Worm (Caenorhabditis elegans) whole organism, L4 larva: ENCODE measurements around the gene spv-1.

Experiments
- D1046.2 ChIP-seq: fragments of 200-800 bp; sonication (Bioruptor generic); IDR thresholded peaks from 2 replicates; pipeline ENCODE4 v1.3.6; 2022; ENCODE audit warnings: missing genetic modification characterization, missing compliant biosample characterization
- F10B5.3 ChIP-seq: sonication (generic microtip); optimal IDR thresholded peaks from 2 replicates; lab custom pipeline; 2016; ENCODE audit warnings: mild to moderate bottlenecking, missing genetic modification characterization, missing compliant biosample characterization
- F49E8.2 ChIP-seq: sonication (generic microtip); optimal IDR thresholded peaks from 2 replicates; lab custom pipeline; 2016; ENCODE audit warnings: missing compliant biosample characterization, mild to moderate bottlenecking, missing genetic modification characterization, borderline replicate concordance
- R02D3.7 ChIP-seq: fragments of 150-350 bp; sonication (generic microtip); optimal IDR thresholded peaks from 3 replicates; lab custom pipeline; 2014; ENCODE audit warnings: missing biosample characterization, missing genetic modification characterization
- T20F7.1 ChIP-seq: fragments of 200-800 bp; sonication (Bioruptor generic); optimal IDR thresholded peaks from 2 replicates; lab custom pipeline; 2018; ENCODE audit warnings: mild to moderate bottlenecking, missing genetic modification characterization, missing compliant biosample characterization
- Y105C5A.15 ChIP-seq: fragments of 200-800 bp; sonication (Bioruptor generic); IDR thresholded peaks from 2 replicates; pipeline ENCODE4 v1.3.6; 2022; ENCODE audit warnings: missing genetic modification characterization, missing compliant biosample characterization
- Y48G9A.11 ChIP-seq: fragments of 200-800 bp; sonication (Bioruptor generic); IDR thresholded peaks from 2 replicates; pipeline ENCODE4 v1.3.6; 2022; ENCODE audit warnings: missing genetic modification reagents, missing genetic modification characterization, missing compliant biosample characterization
- Y75B8A.6 ChIP-seq: fragments of 200-800 bp; sonication (Bioruptor generic); IDR thresholded peaks from 2 replicates; pipeline ENCODE4 v1.3.6; 2022; ENCODE audit warnings: missing genetic modification reagents, missing genetic modification characterization, missing compliant biosample characterization
- ZK337.2 ChIP-seq: fragments of 200-800 bp; sonication (Bioruptor generic); IDR thresholded peaks from 2 replicates; pipeline ENCODE4 v1.3.6; 2022; ENCODE audit warnings: missing genetic modification reagents, missing genetic modification characterization, missing compliant biosample characterization
- aha-1 ChIP-seq: fragments of 150-350 bp; peaks from one replicate; lab custom pipeline; 2014; ENCODE audit warnings: missing biosample characterization, missing genetic modification characterization
- arid-1 ChIP-seq: fragments of 200-800 bp; sonication (Bioruptor generic); conservative IDR thresholded peaks from 2 replicates; pipeline ENCODE4 v1.3.6; 2022; ENCODE audit warnings: missing genetic modification reagents, missing genetic modification characterization, missing compliant biosample characterization
- ceh-28 ChIP-seq: fragments of 150-350 bp; optimal IDR thresholded peaks from 2 replicates; lab custom pipeline; 2014; ENCODE audit warnings: missing biosample characterization, missing genetic modification reagents, missing genetic modification characterization
- ceh-82 ChIP-seq: sonication (generic microtip); optimal IDR thresholded peaks from 2 replicates; lab custom pipeline; 2017; ENCODE audit warnings: missing biosample characterization, missing genetic modification characterization
- daf-12 ChIP-seq: fragments of 150-350 bp; optimal IDR thresholded peaks from 2 replicates; lab custom pipeline; 2014; ENCODE audit warnings: missing biosample characterization, missing genetic modification reagents, missing genetic modification characterization
- daf-19 ChIP-seq: fragments of 200-800 bp; sonication (Bioruptor generic); conservative IDR thresholded peaks from 2 replicates; pipeline ENCODE4 v1.3.6; 2022; ENCODE audit warnings: missing genetic modification characterization, missing compliant biosample characterization
- daf-8 ChIP-seq: fragments of 200-800 bp; sonication (Bioruptor generic); IDR thresholded peaks from 2 replicates; pipeline ENCODE4 v1.3.6; 2022; ENCODE audit warnings: missing genetic modification characterization, missing compliant biosample characterization
- dmd-6 ChIP-seq: fragments of 200-800 bp; sonication (Bioruptor generic); IDR thresholded peaks from 2 replicates; pipeline ENCODE4 v1.3.6; 2022; ENCODE audit warnings: missing genetic modification reagents, missing genetic modification characterization, missing compliant biosample characterization
- duxl-1 ChIP-seq: sonication (generic microtip); optimal IDR thresholded peaks from 2 replicates; lab custom pipeline; 2016; ENCODE audit warnings: mild to moderate bottlenecking, missing genetic modification characterization, moderate library complexity, missing compliant biosample characterization; ENCODE audit not compliant: poor library complexity
- egl-43 ChIP-seq: fragments of 200-800 bp; sonication (Bioruptor generic); IDR thresholded peaks from 2 replicates; pipeline ENCODE4 v1.3.6; 2022; ENCODE audit warnings: missing genetic modification reagents, missing genetic modification characterization, missing compliant biosample characterization
- fkh-10 ChIP-seq: fragments of 150-350 bp; optimal IDR thresholded peaks from 2 replicates; lab custom pipeline; 2014; ENCODE audit warnings: missing biosample characterization, missing genetic modification reagents, missing genetic modification characterization
- gei-8 ChIP-seq: fragments of 200-800 bp; sonication (Bioruptor generic); optimal IDR thresholded peaks from 2 replicates; lab custom pipeline; 2018; ENCODE audit warnings: mild to moderate bottlenecking, missing genetic modification characterization, missing compliant biosample characterization
- lin-13 ChIP-seq: fragments of 150-350 bp; optimal IDR thresholded peaks from 2 replicates; lab custom pipeline; 2014; ENCODE audit warnings: missing biosample characterization, missing genetic modification reagents, missing genetic modification characterization
- lin-15B ChIP-seq: fragments of 150-350 bp; sonication (generic microtip); optimal IDR thresholded peaks from 3 replicates; lab custom pipeline; 2014; ENCODE audit warnings: missing biosample characterization, missing genetic modification characterization
- lin-29 ChIP-seq: fragments of 200-800 bp; sonication (Bioruptor generic); IDR thresholded peaks from 2 replicates; pipeline ENCODE4 v1.3.6; 2022; ENCODE audit warnings: missing genetic modification reagents, missing genetic modification characterization, missing compliant biosample characterization
- madf-5 ChIP-seq, 2 experiments: fragments of 200-800 bp; sonication (Bioruptor generic); IDR thresholded peaks; 2 replicates each; pipeline ENCODE4 v1.3.6; 2022; ENCODE audit warnings: missing compliant biosample characterization in 2 of 2, missing genetic modification characterization in 2 of 2
- madf-9 ChIP-seq: fragments of 200-800 bp; sonication (Bioruptor generic); conservative IDR thresholded peaks from 2 replicates; pipeline ENCODE4 v1.3.6; 2022; ENCODE audit warnings: missing genetic modification reagents, missing genetic modification characterization, missing compliant biosample characterization
- mdl-1 ChIP-seq, 2 experiments: fragments of 150-350 bp in 1 of 2; sonication (generic microtip) in 1 of 2; optimal IDR thresholded peaks; 2 replicates each; lab custom pipeline; 2014 to 2017; ENCODE audit warnings: missing biosample characterization in 2 of 2, missing genetic modification characterization in 2 of 2
- mxl-2 ChIP-seq: fragments of 200-800 bp; sonication (Bioruptor generic); conservative IDR thresholded peaks from 2 replicates; pipeline ENCODE4 v1.3.6; 2022; ENCODE audit warnings: missing genetic modification reagents, missing genetic modification characterization, missing compliant biosample characterization
- nhr-237 ChIP-seq: sonication (generic microtip); optimal IDR thresholded peaks from 2 replicates; lab custom pipeline; 2017; ENCODE audit warnings: missing biosample characterization, missing genetic modification characterization
- nhr-25 ChIP-seq: sonication (generic microtip); optimal IDR thresholded peaks from 2 replicates; lab custom pipeline; 2017; ENCODE audit warnings: missing genetic modification characterization, mild to moderate bottlenecking, missing compliant biosample characterization, antibody characterized with exemption, moderate library complexity, borderline replicate concordance; ENCODE audit not compliant: insufficient read depth
- nhr-77 ChIP-seq: fragments of 150-350 bp; optimal IDR thresholded peaks from 2 replicates; lab custom pipeline; 2014; ENCODE audit warnings: missing biosample characterization, missing genetic modification characterization
- pha-4 ChIP-seq, 2 experiments: fragments of 150-350 bp in 1 of 2; fragments of 200-800 bp in 1 of 2; sonication (Bioruptor generic) in 1 of 2; IDR thresholded peaks in 1 of 2; optimal IDR thresholded peaks in 1 of 2; 2 replicates each; pipeline versions ENCODE4 v1.3.6 to Lab custom; 2014 to 2022; ENCODE audit warnings: missing genetic modification characterization in 2 of 2, missing genetic modification reagents in 2 of 2, missing biosample characterization in 1 of 2, missing compliant biosample characterization in 1 of 2
- pqm-1 ChIP-seq: sonication (generic microtip); optimal IDR thresholded peaks from 2 replicates; lab custom pipeline; 2017; ENCODE audit warnings: missing biosample characterization, missing genetic modification characterization
- set-16 ChIP-seq: fragments of 200-800 bp; sonication (Bioruptor generic); IDR thresholded peaks from 2 replicates; pipeline ENCODE4 v1.3.6; 2022; ENCODE audit warnings: missing genetic modification reagents, missing genetic modification characterization, missing compliant biosample characterization
- snpc-4 ChIP-seq: fragments of 150-350 bp; optimal IDR thresholded peaks from 2 replicates; lab custom pipeline; 2014; ENCODE audit warnings: missing biosample characterization, missing genetic modification characterization
- tag-97 ChIP-seq: fragments of 200-800 bp; sonication (Bioruptor generic); IDR thresholded peaks from 2 replicates; pipeline ENCODE4 v1.3.6; 2022; ENCODE audit warnings: missing genetic modification characterization, missing compliant biosample characterization
- unc-62 ChIP-seq, 3 experiments: fragments of 150-350 bp in 1 of 3; sonication (generic microtip); optimal IDR thresholded peaks in 2 of 3; peaks in 1 of 3; 1 replicate in 1 of 3; 2 replicates in 2 of 3; lab custom pipeline; 2014 to 2017; ENCODE audit warnings: missing biosample characterization in 3 of 3, missing genetic modification characterization in 3 of 3, missing genetic modification reagents in 3 of 3, missing genotype in 1 of 3
- vab-7 ChIP-seq: fragments of 200-800 bp; sonication (Bioruptor generic); IDR thresholded peaks from 2 replicates; pipeline ENCODE4 v1.3.6; 2022; ENCODE audit warnings: missing genetic modification reagents, missing genetic modification characterization, missing compliant biosample characterization
- zag-1 ChIP-seq: fragments of 150-350 bp; optimal IDR thresholded peaks from 2 replicates; lab custom pipeline; 2014; ENCODE audit warnings: missing biosample characterization, missing genetic modification characterization
- zfp-2 ChIP-seq: sonication (generic microtip); optimal IDR thresholded peaks from 2 replicates; lab custom pipeline; 2016; ENCODE audit warnings: mild to moderate bottlenecking, missing genetic modification characterization, missing compliant biosample characterization
- zip-11 ChIP-seq: fragments of 200-800 bp; sonication (Bioruptor generic); IDR thresholded peaks from 2 replicates; pipeline ENCODE4 v1.3.6; 2022; ENCODE audit warnings: missing genetic modification characterization, missing compliant biosample characterization
- ztf-11 ChIP-seq: fragments of 150-350 bp; optimal IDR thresholded peaks from 2 replicates; lab custom pipeline; 2014; ENCODE audit warnings: missing biosample characterization, missing genetic modification characterization

spv-1 gene

ce11 chrII:7866081-7866480 lies 62.4 kb downstream of the spv-1 start (continued):
- TF ChIP-seq madf-5 (GFP tag; IDR thresholded peaks at IDR 0.05; lab: Robert Waterston, UW) (no peak), nhr-77 (tag; lab: Kevin White, UChicago) (no peak), Y75B8A.6 (no peak), dmd-6 (GFP tag; lab: Robert Waterston, UW) (no peak), pqm-1 (tag; lab: Kevin White, UChicago) (no peak), lin-15B (tag; lab: Kevin White, UChicago) (no peak), fkh-10 (GFP tag; lab: Kevin White, UChicago) (no peak), R02D3.7 (tag; lab: Kevin White, UChicago) (no peak), mxl-2 (GFP tag; lab: Robert Waterston, UW) (no peak), lin-29 (GFP tag; lab: Robert Waterston, UW) (no peak), aha-1 (tag; lab: Kevin White, UChicago) (no peak), mdl-1 (tag; optimal IDR thresholded peaks at IDR 0.05; lab: Kevin White, UChicago) (no peak), pha-4 (GFP tag; IDR thresholded peaks at IDR 0.05; lab: Robert Waterston, UW) (no peak), pha-4 (tag; optimal IDR thresholded peaks at IDR 0.05; lab: Kevin White, UChicago) (no peak), ceh-28 (tag; lab: Kevin White, UChicago) (no peak), ZK337.2 (GFP tag; lab: Robert Waterston, UW) (no peak), tag-97 (GFP tag; lab: Robert Waterston, UW) (no peak), F10B5.3 (tag; lab: Kevin White, UChicago) (peak; percentile 9), nhr-237 (tag; lab: Kevin White, UChicago) (no peak), Y105C5A.15 (GFP tag; lab: Robert Waterston, UW) (peak; percentile 28; the same call in 1 of the 2 replicates), ceh-82 (tag; lab: Kevin White, UChicago) (no peak), egl-43 (GFP tag; lab: Robert Waterston, UW) (no peak), vab-7 (GFP tag; lab: Robert Waterston, UW) (no peak), arid-1 (GFP tag; lab: Robert Waterston, UW) (0 out of 2 replicates have a peak, but pooled peaks have one; percentile 11), daf-8 (GFP tag; lab: Robert Waterston, UW) (no peak), gei-8 (GFP tag; lab: Kevin White, UChicago) (no peak), Y48G9A.11 (GFP tag; lab: Robert Waterston, UW) (no peak), duxl-1 (tag; lab: Kevin White, UChicago) (peak; percentile 0), T20F7.1 (GFP tag; lab: Kevin White, UChicago) (peak; percentile 20), nhr-25 (tag; lab: Kevin White, UChicago) (no peak), ztf-11 (tag; lab: Kevin White, UChicago) (no peak), madf-9 (no peak), zag-1 (no peak), lin-13 (no peak), snpc-4 (no peak), set-16 (no peak), unc-62 (GFP tag; optimal IDR thresholded peaks at IDR 0.05 in 1 of 2; lab: Kevin White, UChicago) (no peak), unc-62 (tag; optimal IDR thresholded peaks at IDR 0.05; lab: Kevin White, UChicago) (no peak), F49E8.2 (tag; lab: Kevin White, UChicago) (no peak)
- TF ChIP-seq, all 104 proteins: peak for 10

DNA sequence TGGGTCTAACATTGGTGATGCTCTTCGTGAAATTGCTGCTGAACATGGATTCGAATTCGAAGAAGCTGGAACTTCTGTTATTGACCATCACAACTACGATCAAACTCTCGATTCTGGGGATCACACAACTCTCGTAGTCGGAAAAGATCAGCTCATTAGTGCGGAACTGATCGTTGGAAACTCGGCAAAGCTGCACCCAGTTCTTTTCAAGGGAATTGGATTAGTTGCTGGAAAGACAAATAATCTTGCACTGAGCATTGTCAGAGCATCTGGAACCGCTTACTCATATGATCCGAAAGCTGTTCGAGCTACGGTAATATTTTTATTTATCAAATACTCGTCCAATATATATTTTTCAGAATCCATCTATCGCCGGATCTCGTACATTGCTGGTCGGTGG lies 63.6 kb downstream of the spv-1 start:
- TF ChIP-seq daf-12 (tag; lab: Kevin White, UChicago) (no peak), zfp-2 (tag; lab: Kevin White, UChicago) (no peak), mdl-1 (tag; optimal IDR thresholded peaks at IDR 0.05; lab: Kevin White, UChicago) (no peak), ceh-82 (tag; lab: Kevin White, UChicago) (no peak), lin-29 (GFP tag; lab: Robert Waterston, UW) (no peak), D1046.2 (GFP tag; lab: Robert Waterston, UW) (no peak), aha-1 (tag; lab: Kevin White, UChicago) (peak; percentile 66), unc-62 (GFP tag; optimal IDR thresholded peaks at IDR 0.05 in 1 of 2; lab: Kevin White, UChicago) (peak in 1 of 2 experiments; percentile 50), unc-62 (tag; optimal IDR thresholded peaks at IDR 0.05; lab: Kevin White, UChicago) (no peak), zip-11 (GFP tag; lab: Robert Waterston, UW) (no peak), lin-13 (no peak), F10B5.3 (tag; lab: Kevin White, UChicago) (no peak), daf-19 (GFP tag; lab: Robert Waterston, UW) (no peak)
